Fruit fly (Drosophila melanogaster): ENCODE measurements around the gene Cht7.

Gene Cht7

DNA sequence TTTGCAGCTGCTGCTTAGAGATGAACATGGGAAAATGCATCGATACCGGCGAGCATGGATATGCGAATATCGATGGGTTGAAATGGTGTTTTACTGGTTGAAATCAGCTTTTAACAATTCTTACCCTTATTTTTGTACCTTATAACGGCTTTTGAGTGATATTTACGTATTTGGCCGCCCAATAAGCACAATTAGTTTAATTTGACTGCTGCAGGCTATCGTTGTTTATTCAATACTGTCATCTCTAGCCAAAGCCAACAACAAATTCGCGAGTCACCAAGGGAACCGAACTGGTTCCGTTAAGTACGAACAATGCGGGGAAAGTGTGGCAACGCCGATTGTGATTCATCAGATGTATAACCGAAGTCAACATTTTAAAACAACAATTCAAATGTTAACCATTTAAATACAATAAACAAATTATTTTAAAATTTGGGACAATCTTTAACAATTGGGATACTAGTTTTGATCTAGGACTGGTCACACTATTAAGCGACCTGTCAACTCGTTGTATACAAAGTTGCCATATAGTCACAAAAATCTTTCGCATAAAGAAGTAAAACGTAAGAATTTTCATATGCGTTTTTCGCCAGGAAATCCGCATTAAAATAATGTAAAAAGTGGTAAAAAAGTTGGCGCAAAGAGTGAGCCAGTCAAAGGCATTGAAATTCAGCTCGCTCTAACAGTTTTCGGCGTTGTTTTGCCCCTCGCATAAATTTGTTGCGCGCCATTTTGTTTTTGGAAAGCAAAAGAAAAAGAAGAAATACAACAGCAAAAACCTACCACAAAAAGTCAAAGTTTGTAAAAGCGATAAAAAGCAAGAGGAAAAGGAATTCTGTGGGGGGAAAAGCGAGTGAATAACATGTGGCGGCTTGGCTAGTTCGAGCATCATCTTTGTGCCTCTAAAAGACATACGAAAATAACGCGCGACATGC lies 41.6 kb upstream of the Cht7 start, which contains the start of the genes Usp5 and BtbVII (continued):
- TF ChIP-seq gfzf (GFP tag; optimal IDR thresholded peaks at IDR 0.05) (peak; percentile 78), Kr (GFP tag; optimal IDR thresholded peaks at IDR 0.05) (no peak), CG5953 (GFP tag; IDR thresholded peaks at IDR 0.05) (no peak), klu (GFP tag; IDR thresholded peaks at IDR 0.05) (no peak), CkIIα-i1 (GFP tag; IDR thresholded peaks at IDR 0.05) (no peak), CG4707 (GFP tag; optimal IDR thresholded peaks at IDR 0.05) (no peak), Trl (optimal IDR thresholded peaks at IDR 0.05) (no peak), Trl (GFP tag; optimal IDR thresholded peaks at IDR 0.05) (peak; percentile 67), pb (GFP tag; optimal IDR thresholded peaks at IDR 0.05) (peak; percentile 43), ap (GFP tag; IDR thresholded peaks at IDR 0.05) (no peak), Rfx (GFP tag; IDR thresholded peaks at IDR 0.05) (peak; percentile 76), CG8290 (GFP tag; optimal IDR thresholded peaks at IDR 0.05) (peak; percentile 82), CG8290 (tag; optimal IDR thresholded peaks at IDR 0.05) (peak in 1 of 2 experiments; percentile 80), lbe (GFP tag; optimal IDR thresholded peaks at IDR 0.05) (peak; percentile 4), vfl (GFP tag; optimal IDR thresholded peaks at IDR 0.05) (peak; percentile 51), scrt (GFP tag; optimal IDR thresholded peaks at IDR 0.05) (no peak), onecut (GFP tag; IDR thresholded peaks at IDR 0.05) (0 out of 2 replicates have a peak, but pooled peaks have one; percentile 19), CG10543 (GFP tag; optimal IDR thresholded peaks at IDR 0.05) (peak; percentile 49), CG7987 (GFP tag; optimal IDR thresholded peaks at IDR 0.05) (no peak), nerfin-2 (GFP tag; IDR thresholded peaks at IDR 0.05; ENCODE audit: partially characterized antibody) (peak; percentile 85), CG12942 (GFP tag; optimal IDR thresholded peaks at IDR 0.05) (peak; percentile 50), CG17328 (GFP tag; IDR thresholded peaks at IDR 0.05) (peak; percentile 30; the same call in 1 of the 2 replicates), mld (GFP tag; IDR thresholded peaks at IDR 0.05; ENCODE audit: partially characterized antibody) (peak; percentile 90), CG17612 (GFP tag; IDR thresholded peaks at IDR 0.05) (no peak), CG2202 (tag; optimal IDR thresholded peaks at IDR 0.05) (no peak), slp2 (GFP tag; optimal IDR thresholded peaks at IDR 0.05) (peak; percentile 33), ara (GFP tag; IDR thresholded peaks at IDR 0.05) (peak; percentile 12; the same call in 1 of the 2 replicates), CG6654 (GFP tag; optimal IDR thresholded peaks at IDR 0.05) (no peak), trem (tag; optimal IDR thresholded peaks at IDR 0.05) (peak; percentile 99), CG2678 (tag; optimal IDR thresholded peaks at IDR 0.05) (peak; percentile 39), sug (tag; optimal IDR thresholded peaks at IDR 0.05) (peak; percentile 64), CG7357 (GFP tag; IDR thresholded peaks at IDR 0.05) (0 out of 3 replicates have a peak, but pooled peaks have one; percentile 12), Hr78 (GFP tag; optimal IDR thresholded peaks at IDR 0.05) (no peak), odd (GFP tag; optimal IDR thresholded peaks at IDR 0.05) (no peak), Dip3 (GFP tag; optimal IDR thresholded peaks at IDR 0.05) (peak; percentile 49), CG10959 (GFP tag; IDR thresholded peaks at IDR 0.05) (no peak; the same call in 1 of the 2 replicates), bcd (GFP tag; optimal IDR thresholded peaks at IDR 0.05) (peak; percentile 37), CG8924 (tag; optimal IDR thresholded peaks at IDR 0.05) (peak; percentile 77), CG13894 (tag; optimal IDR thresholded peaks at IDR 0.05) (peak; percentile 75), gsb (GFP tag; IDR thresholded peaks at IDR 0.05) (no peak), CG18011 (GFP tag; optimal IDR thresholded peaks at IDR 0.05) (no peak), Deaf1 (tag; optimal IDR thresholded peaks at IDR 0.05) (no peak), CG17361 (GFP tag; IDR thresholded peaks at IDR 0.05) (peak; percentile 30; the same call in 2 of the 3 replicates), zen (tag; optimal IDR thresholded peaks at IDR 0.05) (peak; percentile 46), CG6254 (GFP tag; optimal IDR thresholded peaks at IDR 0.05) (no peak), CG30431 (GFP tag; optimal IDR thresholded peaks at IDR 0.05) (peak; percentile 6), CG12659 (GFP tag; optimal IDR thresholded peaks at IDR 0.05) (peak; percentile 65), CG9727 (GFP tag; optimal IDR thresholded peaks at IDR 0.05) (peak; percentile 65), fd96Cb (tag; optimal IDR thresholded peaks at IDR 0.05) (no peak)

Measured in whole organism, embryonic.